Worm (Caenorhabditis elegans) whole organism, young adult: ENCODE measurements around the gene Y61B8A.6.
A peak's percentile ranks its signal among the peaks of the same experiment; 100 is the strongest.

Experiments used
- F10E7.11 ChIP-seq: sonication (generic microtip); optimal IDR thresholded peaks from 2 replicates; lab custom pipeline; 2017; ENCODE audit warnings: mild to moderate bottlenecking, missing genetic modification characterization, moderate library complexity, missing compliant biosample characterization
- F39B2.1 ChIP-seq: fragments of 200-800 bp; sonication (Bioruptor generic); IDR thresholded peaks from 2 replicates; pipeline ENCODE4 v1.3.6; 2022; ENCODE audit warnings: missing genetic modification reagents, missing genetic modification characterization, missing compliant biosample characterization
- F49E8.2 ChIP-seq: sonication (generic microtip); optimal IDR thresholded peaks from 3 replicates; lab custom pipeline; 2017; ENCODE audit warnings: missing genetic modification characterization, mild to moderate bottlenecking, missing compliant biosample characterization, antibody characterized with exemption, moderate library complexity; ENCODE audit not compliant: insufficient read depth
- K12H6.12 ChIP-seq: fragments of 200-800 bp; sonication (Bioruptor generic); optimal IDR thresholded peaks from 2 replicates; lab custom pipeline; 2018; ENCODE audit warnings: mild to moderate bottlenecking, missing genetic modification characterization, missing compliant biosample characterization
- ama-1 ChIP-seq, 3 experiments: fragments of 150-350 bp in 1 of 3; sonication (generic microtip) in 2 of 3; optimal IDR thresholded peaks; 2 replicates each; lab custom pipeline; 2014 to 2018; ENCODE audit warnings: missing biosample characterization in 2 of 3, missing genetic modification characterization in 2 of 3, missing genetic modification reagents in 2 of 3
- attf-6 ChIP-seq: fragments of 200-800 bp; sonication (Bioruptor generic); IDR thresholded peaks from 2 replicates; pipeline ENCODE4 v1.3.6; 2022; ENCODE audit warnings: missing genetic modification reagents, missing genetic modification characterization, missing compliant biosample characterization
- ceh-27 ChIP-seq: fragments of 200-800 bp; sonication (Bioruptor generic); optimal IDR thresholded peaks from 2 replicates; lab custom pipeline; 2018; ENCODE audit warnings: mild to moderate bottlenecking, missing genetic modification characterization, moderate library complexity, missing compliant biosample characterization
- madf-3 ChIP-seq: fragments of 200-800 bp; sonication (Bioruptor generic); IDR thresholded peaks from 2 replicates; pipeline ENCODE4 v1.3.6; 2022; ENCODE audit warnings: missing genetic modification reagents, missing genetic modification characterization, missing compliant biosample characterization
- pha-4 ChIP-seq: fragments of 150-350 bp; sonication (generic microtip); optimal IDR thresholded peaks from 2 replicates; lab custom pipeline; 2014; ENCODE audit warnings: missing biosample characterization, missing genetic modification reagents, missing genetic modification characterization

ce11 chrV:17206469-17206868, 45.2 kb upstream of the Y61B8A.6 start:
- TF ChIP-seq K12H6.12 (tag; lab: Kevin White, UChicago) (no peak), pha-4 (no peak), ceh-27 (GFP tag; lab: Kevin White, UChicago) (no peak), F49E8.2 (tag; lab: Kevin White, UChicago) (no peak), madf-3 (GFP tag; lab: Robert Waterston, UW) (0 out of 2 replicates have a peak, but pooled peaks have one; percentile 48), F10E7.11 (no peak), F39B2.1 (GFP tag; lab: Robert Waterston, UW) (no peak), ama-1 (optimal IDR thresholded peaks at IDR 0.05; lab: Kevin White, UChicago) (no peak), ama-1 (GFP tag; optimal IDR thresholded peaks at IDR 0.05; lab: Kevin White, UChicago) (no peak), attf-6 (GFP tag; lab: Robert Waterston, UW) (no peak)
